Worm (Caenorhabditis elegans) whole organism, L2 larva: ENCODE measurements around the gene R07B7.10.

Experiments used
- R02D3.7 ChIP-seq: fragments of 150-350 bp; optimal IDR thresholded peaks from 2 replicates; lab custom pipeline; 2014; ENCODE audit warnings: missing biosample characterization, missing genetic modification characterization
- aly-2 ChIP-seq: fragments of 150-350 bp; optimal IDR thresholded peaks from 2 replicates; lab custom pipeline; 2014; ENCODE audit warnings: missing biosample characterization, missing genetic modification characterization
- egl-27 ChIP-seq: sonication (generic microtip); optimal IDR thresholded peaks from 3 replicates; lab custom pipeline; 2017; ENCODE audit warnings: missing biosample characterization, missing genetic modification reagents, missing genetic modification characterization
- elt-3 ChIP-seq: sonication (generic microtip); optimal IDR thresholded peaks from 2 replicates; lab custom pipeline; 2017; ENCODE audit warnings: missing biosample characterization, missing genetic modification characterization
- lin-13 ChIP-seq: fragments of 150-350 bp; optimal IDR thresholded peaks from 2 replicates; lab custom pipeline; 2014; ENCODE audit warnings: missing biosample characterization, missing genetic modification reagents, missing genetic modification characterization
- nhr-11 ChIP-seq: fragments of 150-350 bp; optimal IDR thresholded peaks from 2 replicates; lab custom pipeline; 2014; ENCODE audit warnings: missing biosample characterization, missing genetic modification characterization
- nhr-23 ChIP-seq: fragments of 150-350 bp; optimal IDR thresholded peaks from 2 replicates; lab custom pipeline; 2014; ENCODE audit warnings: missing biosample characterization, missing genetic modification reagents, missing genetic modification characterization
- nhr-25 ChIP-seq: fragments of 150-350 bp; sonication (generic microtip); optimal IDR thresholded peaks from 3 replicates; lab custom pipeline; 2014; ENCODE audit warnings: missing biosample characterization, missing genetic modification characterization
- nhr-6 ChIP-seq: fragments of 150-350 bp; optimal IDR thresholded peaks from 2 replicates; lab custom pipeline; 2014; ENCODE audit warnings: missing biosample characterization, missing genetic modification characterization
- unc-39 ChIP-seq: fragments of 150-350 bp; optimal IDR thresholded peaks from 2 replicates; lab custom pipeline; 2014; ENCODE audit warnings: missing biosample characterization, missing genetic modification characterization
- unc-62 ChIP-seq: fragments of 150-350 bp; optimal IDR thresholded peaks from 2 replicates; lab custom pipeline; 2014; ENCODE audit warnings: missing biosample characterization, missing genetic modification reagents, missing genetic modification characterization
- ztf-11 ChIP-seq: sonication (generic microtip); optimal IDR thresholded peaks from 2 replicates; lab custom pipeline; 2017; ENCODE audit warnings: missing biosample characterization, missing genetic modification characterization

DNA sequence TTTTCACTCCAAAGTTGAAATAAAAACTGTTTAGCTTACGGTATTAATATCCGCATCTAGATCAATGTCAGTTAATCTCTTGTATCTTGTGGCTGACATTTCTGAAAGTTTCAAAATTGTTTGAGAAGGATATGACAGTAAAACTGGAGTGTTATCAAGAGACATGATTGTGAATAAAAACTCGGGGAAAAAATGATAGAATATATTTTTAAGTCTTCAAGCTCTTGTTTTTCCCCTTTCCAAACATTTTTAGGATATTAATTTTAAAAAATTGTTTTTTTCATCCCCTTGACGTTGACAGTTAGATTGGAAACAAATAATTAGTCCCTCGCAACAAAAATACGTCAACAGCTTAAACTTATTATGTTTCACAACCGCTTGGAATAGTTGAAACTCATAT lies 8.1 kb upstream of the R07B7.10 start, which contains the start of gene R07B7.6:
- no peak for TF ChIP-seq nhr-11 (tag; lab: Kevin White, UChicago)
- TF ChIP-seq egl-27 (tag; lab: Kevin White, UChicago), result no peak
- no peak for TF ChIP-seq unc-62 (GFP tag; lab: Kevin White, UChicago)
- no peak for TF ChIP-seq ztf-11
- TF ChIP-seq nhr-25, result no peak
- TF ChIP-seq nhr-6 (tag; lab: Kevin White, UChicago), result no peak
- TF ChIP-seq aly-2, result no peak
- TF ChIP-seq elt-3 (tag; lab: Kevin White, UChicago), result no peak
- TF ChIP-seq lin-13 (GFP tag; lab: Kevin White, UChicago), result no peak
- TF ChIP-seq nhr-23 (tag; lab: Kevin White, UChicago), result no peak
- TF ChIP-seq unc-39, result no peak
- no peak for TF ChIP-seq R02D3.7
